Worm (Caenorhabditis elegans) whole organism, L4 larva: Measurements from ENCODE around the gene F46H5.4.

Experiments used
- F37D6.2 ChIP-seq: sonication (generic microtip); optimal IDR thresholded peaks from 2 replicates; lab custom pipeline; 2016; ENCODE audit warnings: mild to moderate bottlenecking, missing genetic modification characterization, missing compliant biosample characterization
- T20F7.1 ChIP-seq: fragments of 200-800 bp; sonication (Bioruptor generic); optimal IDR thresholded peaks from 2 replicates; lab custom pipeline; 2018; ENCODE audit warnings: mild to moderate bottlenecking, missing genetic modification characterization, missing compliant biosample characterization
- aha-1 ChIP-seq: fragments of 150-350 bp; peaks from one replicate; lab custom pipeline; 2014; ENCODE audit warnings: missing biosample characterization, missing genetic modification characterization
- attf-4 ChIP-seq: sonication (generic microtip); optimal IDR thresholded peaks from 3 replicates; lab custom pipeline; 2017; ENCODE audit warnings: missing biosample characterization, missing genetic modification characterization
- ceh-20 ChIP-seq: fragments of 200-800 bp; sonication (Bioruptor generic); IDR thresholded peaks from 2 replicates; pipeline ENCODE4 v1.3.6; 2022; ENCODE audit warnings: missing genetic modification reagents, missing genetic modification characterization, missing compliant biosample characterization
- ceh-28 ChIP-seq: fragments of 150-350 bp; optimal IDR thresholded peaks from 2 replicates; lab custom pipeline; 2014; ENCODE audit warnings: missing biosample characterization, missing genetic modification reagents, missing genetic modification characterization
- ctbp-1 ChIP-seq: fragments of 200-800 bp; sonication (Bioruptor generic); IDR thresholded peaks from 2 replicates; pipeline ENCODE4 v1.3.6; 2022; ENCODE audit warnings: missing genetic modification reagents, missing genetic modification characterization, missing compliant biosample characterization
- daf-16 ChIP-seq, 3 experiments: sonication (generic microtip); optimal IDR thresholded peaks; 2 replicates each; lab custom pipeline; 2016 to 2017; ENCODE audit warnings: missing genetic modification characterization in 3 of 3, missing genetic modification reagents in 3 of 3, mild to moderate bottlenecking in 2 of 3, missing compliant biosample characterization in 2 of 3, missing biosample characterization in 1 of 3, moderate library complexity in 1 of 3
- daf-19 ChIP-seq: fragments of 200-800 bp; sonication (Bioruptor generic); conservative IDR thresholded peaks from 2 replicates; pipeline ENCODE4 v1.3.6; 2022; ENCODE audit warnings: missing genetic modification characterization, missing compliant biosample characterization
- dmd-6 ChIP-seq: fragments of 200-800 bp; sonication (Bioruptor generic); IDR thresholded peaks from 2 replicates; pipeline ENCODE4 v1.3.6; 2022; ENCODE audit warnings: missing genetic modification reagents, missing genetic modification characterization, missing compliant biosample characterization
- duxl-1 ChIP-seq: sonication (generic microtip); optimal IDR thresholded peaks from 2 replicates; lab custom pipeline; 2016; ENCODE audit warnings: mild to moderate bottlenecking, missing genetic modification characterization, moderate library complexity, missing compliant biosample characterization; ENCODE audit not compliant: poor library complexity
- dve-1 ChIP-seq: sonication (generic microtip); optimal IDR thresholded peaks from 2 replicates; lab custom pipeline; 2017; ENCODE audit warnings: antibody characterized with exemption, mild to moderate bottlenecking, missing genetic modification characterization, missing compliant biosample characterization; ENCODE audit not compliant: insufficient read depth
- fkh-10 ChIP-seq: fragments of 150-350 bp; optimal IDR thresholded peaks from 2 replicates; lab custom pipeline; 2014; ENCODE audit warnings: missing biosample characterization, missing genetic modification reagents, missing genetic modification characterization
- hlh-11 ChIP-seq: fragments of 200-800 bp; sonication (Bioruptor generic); optimal IDR thresholded peaks from 2 replicates; lab custom pipeline; 2018; ENCODE audit warnings: mild to moderate bottlenecking, missing genetic modification characterization, missing compliant biosample characterization
- hlh-30 ChIP-seq: sonication (generic microtip); optimal IDR thresholded peaks from 2 replicates; lab custom pipeline; 2017; ENCODE audit warnings: antibody characterized with exemption, mild to moderate bottlenecking, missing genetic modification characterization, missing compliant biosample characterization; ENCODE audit not compliant: insufficient read depth
- hmg-1.1 ChIP-seq: fragments of 200-800 bp; sonication (Bioruptor generic); IDR thresholded peaks from 2 replicates; pipeline ENCODE4 v1.3.6; 2022; ENCODE audit warnings: missing genetic modification reagents, missing genetic modification characterization, missing compliant biosample characterization
- lin-1 ChIP-seq: fragments of 200-800 bp; sonication (Bioruptor generic); IDR thresholded peaks from 2 replicates; pipeline ENCODE4 v1.3.6; 2022; ENCODE audit warnings: missing genetic modification reagents, missing genetic modification characterization, missing compliant biosample characterization
- lin-15B ChIP-seq: fragments of 150-350 bp; sonication (generic microtip); optimal IDR thresholded peaks from 3 replicates; lab custom pipeline; 2014; ENCODE audit warnings: missing biosample characterization, missing genetic modification characterization
- lsy-2 ChIP-seq, 2 experiments: fragments of 150-350 bp in 1 of 2; sonication (generic microtip) in 1 of 2; optimal IDR thresholded peaks; 2 replicates each; lab custom pipeline; 2014 to 2017; ENCODE audit warnings: missing biosample characterization in 2 of 2, missing genetic modification characterization in 2 of 2
- mdl-1 ChIP-seq, 2 experiments: fragments of 150-350 bp in 1 of 2; sonication (generic microtip) in 1 of 2; optimal IDR thresholded peaks; 2 replicates each; lab custom pipeline; 2014 to 2017; ENCODE audit warnings: missing biosample characterization in 2 of 2, missing genetic modification characterization in 2 of 2
- mep-1 ChIP-seq: fragments of 150-350 bp; sonication (generic microtip); optimal IDR thresholded peaks from 3 replicates; lab custom pipeline; 2014; ENCODE audit warnings: missing biosample characterization, missing genetic modification characterization
- mxl-3 ChIP-seq: fragments of 200-800 bp; sonication (Bioruptor generic); optimal IDR thresholded peaks from 2 replicates; lab custom pipeline; 2018; ENCODE audit warnings: mild to moderate bottlenecking, missing genetic modification characterization, missing compliant biosample characterization
- nhr-28 ChIP-seq: fragments of 150-350 bp; optimal IDR thresholded peaks from 2 replicates; lab custom pipeline; 2014; ENCODE audit warnings: missing biosample characterization, missing genetic modification characterization
- nhr-48 ChIP-seq: sonication (generic microtip); optimal IDR thresholded peaks from 2 replicates; lab custom pipeline; 2016; ENCODE audit warnings: mild to moderate bottlenecking, missing genetic modification characterization, missing compliant biosample characterization
- nhr-77 ChIP-seq: fragments of 150-350 bp; optimal IDR thresholded peaks from 2 replicates; lab custom pipeline; 2014; ENCODE audit warnings: missing biosample characterization, missing genetic modification characterization
- pha-4 ChIP-seq, 2 experiments: fragments of 150-350 bp in 1 of 2; fragments of 200-800 bp in 1 of 2; sonication (Bioruptor generic) in 1 of 2; IDR thresholded peaks in 1 of 2; optimal IDR thresholded peaks in 1 of 2; 2 replicates each; pipeline versions ENCODE4 v1.3.6 to Lab custom; 2014 to 2022; ENCODE audit warnings: missing genetic modification characterization in 2 of 2, missing genetic modification reagents in 2 of 2, missing biosample characterization in 1 of 2, missing compliant biosample characterization in 1 of 2
- php-3 ChIP-seq: fragments of 200-800 bp; sonication (Bioruptor generic); IDR thresholded peaks from 2 replicates; pipeline ENCODE4 v1.3.6; 2022; ENCODE audit warnings: missing genetic modification reagents, missing genetic modification characterization, missing compliant biosample characterization
- pqm-1 ChIP-seq: sonication (generic microtip); optimal IDR thresholded peaks from 2 replicates; lab custom pipeline; 2017; ENCODE audit warnings: missing biosample characterization, missing genetic modification characterization
- rbr-2 ChIP-seq: sonication (generic microtip); optimal IDR thresholded peaks from 2 replicates; lab custom pipeline; 2016; ENCODE audit warnings: missing genotype, missing genetic modification characterization, missing compliant biosample characterization
- set-16 ChIP-seq: fragments of 200-800 bp; sonication (Bioruptor generic); IDR thresholded peaks from 2 replicates; pipeline ENCODE4 v1.3.6; 2022; ENCODE audit warnings: missing genetic modification reagents, missing genetic modification characterization, missing compliant biosample characterization
- tra-1 ChIP-seq: fragments of 200-800 bp; sonication (Bioruptor generic); IDR thresholded peaks from 2 replicates; pipeline ENCODE4 v1.3.6; 2022; ENCODE audit warnings: missing genetic modification reagents, missing genetic modification characterization, missing compliant biosample characterization
- unc-62 ChIP-seq, 3 experiments: fragments of 150-350 bp in 1 of 3; sonication (generic microtip); optimal IDR thresholded peaks in 2 of 3; peaks in 1 of 3; 1 replicate in 1 of 3; 2 replicates in 2 of 3; lab custom pipeline; 2014 to 2017; ENCODE audit warnings: missing biosample characterization in 3 of 3, missing genetic modification characterization in 3 of 3, missing genetic modification reagents in 3 of 3, missing genotype in 1 of 3
- zfp-2 ChIP-seq: sonication (generic microtip); optimal IDR thresholded peaks from 2 replicates; lab custom pipeline; 2016; ENCODE audit warnings: mild to moderate bottlenecking, missing genetic modification characterization, missing compliant biosample characterization

Gene F46H5.4

DNA sequence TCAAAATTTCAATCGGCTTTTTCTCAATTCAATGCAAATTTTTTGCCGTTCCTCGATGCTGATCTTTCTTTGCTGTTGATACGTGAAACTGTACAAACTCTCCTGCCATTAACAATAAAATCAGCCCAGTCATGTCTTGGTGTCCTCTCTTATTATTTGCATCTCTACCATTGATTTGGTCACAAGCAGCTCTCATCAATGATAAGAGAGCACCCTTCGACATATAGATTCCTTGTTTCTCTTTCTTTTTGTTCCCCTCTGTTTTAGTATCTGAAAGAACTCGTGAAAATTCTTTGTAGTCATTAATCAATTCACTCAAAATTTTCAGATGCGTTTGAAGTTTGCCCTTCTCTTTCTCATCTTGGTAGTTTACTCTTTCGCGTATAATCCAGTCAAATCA, 37.4 kb upstream of the F46H5.4 start, which contains the start of gene lron-7:
TSS of gene lron-7 (plus strand) at position 323 of the 400 bp plus-strand sequence.
- peak; percentile 49 for TF ChIP-seq aha-1 (tag; lab: Kevin White, UChicago)
- peak; percentile 23 for TF ChIP-seq dve-1 (tag; lab: Kevin White, UChicago)
- peak; percentile 40 for TF ChIP-seq hlh-30 (tag; lab: Kevin White, UChicago)
- TF ChIP-seq pqm-1 = peak; percentile 86
- TF ChIP-seq mdl-1 (tag; optimal IDR thresholded peaks at IDR 0.05; lab: Kevin White, UChicago) = no peak
- peak; percentile 65 for TF ChIP-seq nhr-77 (tag; lab: Kevin White, UChicago)
- TF ChIP-seq mxl-3 (GFP tag; lab: Kevin White, UChicago) = no peak
- TF ChIP-seq dmd-6 (GFP tag; lab: Robert Waterston, UW) = peak; percentile 48
- TF ChIP-seq daf-16 (GFP tag; optimal IDR thresholded peaks at IDR 0.05; lab: Kevin White, UChicago) = no peak
- TF ChIP-seq daf-16 (tag; optimal IDR thresholded peaks at IDR 0.05; lab: Kevin White, UChicago) = peak; percentile 61
- TF ChIP-seq ctbp-1 (GFP tag; lab: Robert Waterston, UW) = no peak
- peak; percentile 81 for TF ChIP-seq nhr-28
- peak; percentile 50 for TF ChIP-seq hlh-11 (tag; lab: Kevin White, UChicago)
- no peak for TF ChIP-seq duxl-1 (tag; lab: Kevin White, UChicago)
- TF ChIP-seq lin-1 = 0 out of 2 replicates have a peak, but pooled peaks have one; percentile 12
- TF ChIP-seq, all 104 proteins: peak for 10

DNA sequence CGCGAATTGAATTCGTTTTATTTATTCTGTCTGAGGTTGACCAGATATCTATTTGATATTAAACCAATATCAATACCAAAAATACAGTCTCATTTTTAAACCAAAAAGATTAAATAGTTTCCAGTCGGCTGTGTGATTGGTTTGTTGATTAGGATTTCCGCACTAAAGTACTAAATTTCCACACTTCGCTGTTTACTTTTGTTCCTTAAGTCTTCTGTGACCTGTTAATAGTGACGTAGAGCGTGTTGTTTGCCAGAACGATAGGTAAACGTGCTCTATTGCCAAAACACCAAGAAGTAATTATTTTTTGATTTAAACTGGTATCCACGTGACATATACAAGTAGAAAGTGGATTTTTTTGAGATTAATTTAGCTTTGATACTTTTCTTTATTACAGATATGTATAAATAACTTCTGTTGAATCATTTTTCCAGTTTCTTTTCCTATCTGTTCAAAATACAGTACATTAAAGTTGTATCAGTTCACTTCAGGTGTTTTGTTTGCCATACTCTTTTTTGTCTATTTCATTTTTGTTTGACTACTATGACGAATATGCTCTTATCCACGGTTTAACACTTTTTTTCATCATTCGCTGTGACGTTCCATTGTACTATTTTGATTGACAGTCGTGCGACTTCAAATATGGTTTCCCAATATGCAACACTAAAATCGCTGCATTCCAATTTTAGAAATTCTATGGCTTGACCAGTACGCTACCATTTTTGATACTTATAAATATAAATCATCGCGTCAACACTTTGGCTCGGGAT, 36.6 kb upstream of the F46H5.4 start:
- peak; percentile 77 for TF ChIP-seq dve-1 (tag; lab: Kevin White, UChicago)
- peak; percentile 21 for TF ChIP-seq T20F7.1 (GFP tag; lab: Kevin White, UChicago)
- no peak for TF ChIP-seq pha-4 (GFP tag; IDR thresholded peaks at IDR 0.05; lab: Robert Waterston, UW)
- no peak for TF ChIP-seq pha-4 (tag; optimal IDR thresholded peaks at IDR 0.05; lab: Kevin White, UChicago)
- TF ChIP-seq unc-62 (GFP tag; optimal IDR thresholded peaks at IDR 0.05 in 1 of 2; lab: Kevin White, UChicago) = peak; percentile 40 to 89
- TF ChIP-seq unc-62 (tag; optimal IDR thresholded peaks at IDR 0.05; lab: Kevin White, UChicago) = no peak
- no peak for TF ChIP-seq mdl-1 (tag; optimal IDR thresholded peaks at IDR 0.05; lab: Kevin White, UChicago)
- TF ChIP-seq hlh-11 (tag; lab: Kevin White, UChicago) = peak; percentile 42
- peak; percentile 89 for TF ChIP-seq dmd-6 (GFP tag; lab: Robert Waterston, UW)
- peak; percentile 59 for TF ChIP-seq nhr-48 (tag; lab: Kevin White, UChicago)
- 0 out of 2 replicates have a peak, but pooled peaks have one; percentile 67 for TF ChIP-seq tra-1
- no peak for TF ChIP-seq attf-4
- TF ChIP-seq daf-16 (GFP tag; optimal IDR thresholded peaks at IDR 0.05; lab: Kevin White, UChicago) = peak in 1 of 2 experiments; percentile 16
- peak; percentile 53 for TF ChIP-seq daf-16 (tag; optimal IDR thresholded peaks at IDR 0.05; lab: Kevin White, UChicago)
- TF ChIP-seq, all 104 proteins: peak for 8

DNA sequence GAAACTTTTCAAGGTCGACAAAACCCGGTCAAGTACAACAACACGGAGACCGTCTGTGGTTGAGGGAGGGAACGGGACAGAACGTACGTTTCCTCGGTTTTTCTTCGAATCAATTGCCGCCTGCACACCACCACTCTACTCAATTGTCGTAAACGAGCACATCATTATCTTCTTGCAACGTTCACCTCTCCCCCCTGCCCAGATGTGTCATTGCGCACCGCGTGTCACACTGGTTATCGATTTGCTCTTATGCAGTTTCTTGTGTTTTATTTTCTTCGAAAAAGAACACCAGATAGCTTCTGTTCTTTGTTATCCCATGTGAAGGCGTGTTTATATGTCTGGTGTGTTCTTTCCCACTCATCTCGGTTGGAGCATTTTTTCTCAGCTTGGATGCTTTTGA, 35.2 kb upstream of the F46H5.4 start:
- TF ChIP-seq mxl-3 (GFP tag; lab: Kevin White, UChicago) (no peak), daf-19 (GFP tag; lab: Robert Waterston, UW) (0 out of 2 replicates have a peak, but pooled peaks have one; percentile 8)
- TF ChIP-seq, all 104 proteins: peak for 1

DNA sequence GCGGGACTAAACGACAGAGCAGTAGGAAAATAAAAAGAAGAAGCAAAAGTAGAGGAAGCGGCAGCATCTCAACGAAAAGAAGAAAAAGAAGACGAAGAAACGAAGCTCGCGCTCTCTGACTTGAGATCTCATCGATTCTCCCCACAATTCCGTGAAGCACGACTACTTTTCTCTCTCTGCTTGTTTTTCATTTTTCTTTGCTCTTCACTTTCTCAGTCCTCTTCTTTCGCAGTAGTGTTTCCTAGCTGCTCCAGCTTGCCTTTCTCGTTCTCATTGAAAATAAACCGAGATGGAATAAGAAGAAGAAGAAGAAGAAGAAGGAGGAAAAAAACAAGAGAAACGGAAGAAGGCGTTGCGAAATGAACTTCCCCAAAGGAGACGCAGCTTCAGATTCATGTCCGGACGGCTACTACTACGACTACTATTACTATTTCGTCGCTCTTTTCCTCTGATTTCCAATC, 30.3 kb upstream of the F46H5.4 start:
- peak; percentile 96 for TF ChIP-seq fkh-10
- no peak for TF ChIP-seq T20F7.1 (GFP tag; lab: Kevin White, UChicago)
- peak; percentile 96 for TF ChIP-seq aha-1 (tag; lab: Kevin White, UChicago)
- no peak for TF ChIP-seq php-3 (GFP tag; lab: Robert Waterston, UW)
- TF ChIP-seq mep-1 (tag; lab: Kevin White, UChicago) = peak; percentile 64
- peak; percentile 24 for TF ChIP-seq hlh-11 (tag; lab: Kevin White, UChicago)
- no peak for TF ChIP-seq ceh-20 (GFP tag; lab: Robert Waterston, UW)
- TF ChIP-seq mdl-1 (tag; optimal IDR thresholded peaks at IDR 0.05; lab: Kevin White, UChicago) = peak in 1 of 2 experiments; percentile 45
- TF ChIP-seq unc-62 (GFP tag; optimal IDR thresholded peaks at IDR 0.05 in 1 of 2; lab: Kevin White, UChicago) = peak in 1 of 2 experiments; percentile 86
- TF ChIP-seq unc-62 (tag; optimal IDR thresholded peaks at IDR 0.05; lab: Kevin White, UChicago) = no peak
- no peak for TF ChIP-seq zfp-2 (tag; lab: Kevin White, UChicago)
- TF ChIP-seq tra-1 = no peak
- TF ChIP-seq lin-15B (tag; lab: Kevin White, UChicago) = no peak
- peak; percentile 76 for TF ChIP-seq ctbp-1 (GFP tag; lab: Robert Waterston, UW)
- TF ChIP-seq hmg-1.1 = peak; percentile 55; the same call in 1 of the 2 replicates
- TF ChIP-seq rbr-2 (tag; lab: Kevin White, UChicago) = peak; percentile 74
- peak; percentile 79 for TF ChIP-seq F37D6.2 (tag; lab: Kevin White, UChicago)
- TF ChIP-seq ceh-28 (tag; lab: Kevin White, UChicago) = peak; percentile 10
- peak; percentile 11 for TF ChIP-seq hlh-30 (tag; lab: Kevin White, UChicago)
- TF ChIP-seq set-16 (GFP tag; lab: Robert Waterston, UW) = peak; percentile 38; the same call in 1 of the 2 replicates
- peak; percentile 20 to 45 for TF ChIP-seq lsy-2 (tag; optimal IDR thresholded peaks at IDR 0.05; lab: Kevin White, UChicago)
